Worm (Caenorhabditis elegans): ENCODE results near the gene C46F9.6.

DNA sequence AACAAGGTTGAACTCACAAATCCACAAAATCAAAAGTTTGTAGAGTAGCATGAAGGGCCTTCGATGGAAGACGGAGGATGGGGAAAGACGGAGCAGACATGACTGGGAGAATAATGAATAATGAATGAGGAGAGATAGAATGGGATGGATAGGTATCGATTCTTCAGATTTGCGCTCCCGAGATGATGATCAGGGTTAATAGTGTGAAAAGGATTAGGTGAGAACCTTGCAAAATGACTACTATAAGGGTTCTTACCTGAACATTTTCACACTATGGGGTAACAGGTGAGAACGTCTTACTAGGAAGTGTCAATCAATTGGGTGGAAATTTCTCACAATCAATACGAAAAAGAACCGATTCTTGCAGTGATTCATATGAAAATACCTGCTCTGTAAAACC, 47.7 kb upstream of the C46F9.6 start, which contains the start of gene fbxb-96:
- no peak for TF ChIP-seq sptf-1 (tag; optimal IDR thresholded peaks at IDR 0.05)
- TF ChIP-seq ces-1 (GFP tag; optimal IDR thresholded peaks at IDR 0.05): no peak
- no peak for TF ChIP-seq bed-3 (GFP tag; optimal IDR thresholded peaks at IDR 0.05)

All from whole organism, mixed stage, embryonic.